Fruit fly (Drosophila melanogaster) whole organism, pupa: ENCODE data around the gene MBD-like.

ENCODE experiments used
- CG10348 ChIP-seq: fragments of 200-800 bp; sonication (Bioruptor generic); IDR thresholded peaks from 2 replicates; pipeline ENCODE4 v1.3.6; 2022; ENCODE audit warnings: missing biosample characterization, missing genetic modification characterization
- CG12605 ChIP-seq: fragments of 200-800 bp; sonication (Bioruptor generic); IDR thresholded peaks from 2 replicates; pipeline ENCODE4 v1.3.6; 2022; ENCODE audit warnings: missing biosample characterization, missing genetic modification characterization
- CG13204 ChIP-seq: fragments of 200-800 bp; sonication (Bioruptor generic); optimal IDR thresholded peaks from 2 replicates; lab custom pipeline; 2018; ENCODE audit warnings: missing biosample characterization, mild to moderate bottlenecking, missing genetic modification characterization, moderate library complexity
- CG14655 ChIP-seq: fragments of 200-800 bp; sonication (Bioruptor generic); optimal IDR thresholded peaks from 3 replicates; lab custom pipeline; 2017; ENCODE audit warnings: mild to moderate bottlenecking, missing biosample characterization, missing genetic modification reagents, missing genetic modification characterization
- CG15710 ChIP-seq: fragments of 200-800 bp; sonication (Bioruptor generic); optimal IDR thresholded peaks from 2 replicates; lab custom pipeline; 2018; ENCODE audit warnings: missing biosample characterization, mild to moderate bottlenecking, missing genetic modification characterization, moderate library complexity
- CG17806 ChIP-seq: fragments of 200-800 bp; sonication (Bioruptor generic); optimal IDR thresholded peaks from 2 replicates; lab custom pipeline; 2018; ENCODE audit warnings: missing biosample characterization, mild to moderate bottlenecking, missing genetic modification characterization, moderate library complexity
- CG32121 ChIP-seq: fragments of 200-800 bp; sonication (Bioruptor generic); IDR thresholded peaks from 2 replicates; pipeline ENCODE4 v1.3.6; 2022; ENCODE audit warnings: missing biosample characterization, missing genetic modification characterization
- CG34367 ChIP-seq: fragments of 200-800 bp; sonication (Bioruptor generic); optimal IDR thresholded peaks from 2 replicates; lab custom pipeline; 2018; ENCODE audit warnings: missing biosample characterization, mild to moderate bottlenecking, missing genetic modification characterization
- CG4496 ChIP-seq: fragments of 200-800 bp; sonication (Bioruptor generic); IDR thresholded peaks from 3 replicates; pipeline ENCODE4 v1.3.6; 2022; ENCODE audit warnings: missing biosample characterization, missing genetic modification characterization
- CG8159 ChIP-seq: fragments of 200-800 bp; sonication (Bioruptor generic); optimal IDR thresholded peaks from 3 replicates; lab custom pipeline; 2018; ENCODE audit warnings: missing biosample characterization, mild to moderate bottlenecking, missing genetic modification characterization, moderate library complexity
- CG8301 ChIP-seq: fragments of 200-800 bp; sonication (Bioruptor generic); optimal IDR thresholded peaks from 2 replicates; lab custom pipeline; 2018; ENCODE audit warnings: missing biosample characterization, mild to moderate bottlenecking, missing genetic modification characterization
- CG9948 ChIP-seq: fragments of 200-800 bp; sonication (Bioruptor generic); optimal IDR thresholded peaks from 2 replicates; lab custom pipeline; 2018; ENCODE audit warnings: missing biosample characterization, mild to moderate bottlenecking, missing genetic modification characterization, moderate library complexity
- D1 ChIP-seq: fragments of 200-800 bp; sonication (Bioruptor generic); optimal IDR thresholded peaks from 2 replicates; lab custom pipeline; 2018; ENCODE audit warnings: missing biosample characterization, mild to moderate bottlenecking, missing genetic modification characterization, moderate library complexity
- EcR ChIP-seq: fragments of 200-800 bp; sonication (Bioruptor generic); optimal IDR thresholded peaks from 3 replicates; lab custom pipeline; 2019; ENCODE audit warnings: missing biosample characterization, missing genetic modification characterization, mild to moderate bottlenecking, moderate library complexity, missing genetic modification reagents
- Ets98B ChIP-seq: fragments of 200-800 bp; sonication (Bioruptor generic); IDR thresholded peaks from 2 replicates; pipeline ENCODE4 v1.3.6; 2022; ENCODE audit warnings: missing biosample characterization, missing genetic modification characterization
- Pif1A ChIP-seq: fragments of 200-800 bp; sonication (Bioruptor generic); optimal IDR thresholded peaks from 3 replicates; lab custom pipeline; 2016; ENCODE audit warnings: missing biosample characterization, missing genetic modification characterization
- Pif1B ChIP-seq: fragments of 200-800 bp; sonication (Bioruptor generic); optimal IDR thresholded peaks from 3 replicates; lab custom pipeline; 2016; ENCODE audit warnings: missing biosample characterization, missing genetic modification characterization
- Snoo ChIP-seq: fragments of 200-800 bp; sonication (Bioruptor generic); optimal IDR thresholded peaks from 3 replicates; lab custom pipeline; 2017; ENCODE audit warnings: missing biosample characterization, mild to moderate bottlenecking, missing genetic modification characterization, inconsistent platforms
- fd96Ca ChIP-seq: fragments of 200-800 bp; sonication (Bioruptor generic); IDR thresholded peaks from 3 replicates; pipeline ENCODE4 v1.3.6; 2022; ENCODE audit warnings: missing biosample characterization, missing genetic modification characterization
- gl ChIP-seq: fragments of 200-800 bp; sonication (Bioruptor generic); optimal IDR thresholded peaks from 2 replicates; lab custom pipeline; 2018; ENCODE audit warnings: missing biosample characterization, mild to moderate bottlenecking, missing genetic modification characterization
- rn ChIP-seq: fragments of 200-800 bp; sonication (Bioruptor generic); IDR thresholded peaks from 2 replicates; pipeline ENCODE4 v1.3.6; 2022; ENCODE audit warnings: missing biosample characterization, missing genetic modification characterization

Gene MBD-like

DNA sequence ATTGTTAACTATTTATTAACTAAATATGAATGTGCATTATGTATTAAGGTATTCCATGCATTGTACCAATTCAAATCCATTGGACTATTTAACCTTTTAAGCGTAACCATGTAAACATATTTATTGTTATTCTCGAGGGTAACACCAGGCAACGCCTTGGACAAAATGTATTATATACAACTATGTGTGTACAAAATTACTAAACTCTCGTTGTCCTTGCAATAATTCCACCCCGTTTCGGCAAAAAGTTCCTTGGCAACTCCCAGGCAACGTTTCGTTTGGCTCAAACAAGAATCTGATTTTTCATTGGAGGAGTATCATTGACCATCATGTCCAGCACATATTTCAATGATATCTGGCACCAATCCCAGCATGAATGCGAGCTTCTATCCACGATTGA is 6.3 kb downstream of the MBD-like start, which contains the start of gene CG16789:
Gene CG16789 (plus strand): TSS at position 301 of the 400 bp plus-strand sequence.
- TF ChIP-seq Pif1B (GFP tag; lab: Kevin White, UChicago) (no peak), rn (no peak), CG10348 (no peak), D1 (tag; lab: Kevin White, UChicago) (no peak), CG8301 (no peak), CG34367 (no peak), CG13204 (GFP tag; lab: Kevin White, UChicago) (no peak), CG4496 (GFP tag; lab: Robert Waterston, UW) (no peak), CG14655 (GFP tag; lab: Kevin White, UChicago) (no peak), Pif1A (GFP tag; lab: Kevin White, UChicago) (no peak), EcR (GFP tag; lab: Kevin White, UChicago) (no peak), CG32121 (GFP tag; lab: Robert Waterston, UW) (no peak), CG15710 (tag; lab: Kevin White, UChicago) (no peak), CG8159 (tag; lab: Kevin White, UChicago) (no peak), Ets98B (GFP tag; lab: Robert Waterston, UW) (no peak), CG12605 (GFP tag; lab: Robert Waterston, UW) (no peak)

DNA sequence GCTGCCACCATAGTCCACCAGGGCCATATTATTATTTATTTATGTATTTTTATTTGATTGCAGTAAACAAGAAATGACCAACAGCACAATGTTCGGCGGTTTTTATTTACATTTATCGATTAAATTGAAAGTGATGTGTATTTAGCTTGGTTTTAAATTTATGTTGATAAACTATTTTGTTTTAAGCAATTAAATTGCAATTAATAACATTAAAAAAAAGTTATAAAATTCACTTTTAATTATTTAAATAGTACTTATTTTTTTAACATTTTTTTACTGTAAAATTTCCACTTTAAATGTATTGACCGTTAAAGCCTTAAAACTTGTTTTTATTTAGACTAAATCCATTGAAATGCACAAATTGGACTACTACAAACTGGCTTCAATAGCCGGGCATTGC is 10.6 kb downstream of the MBD-like start, which contains the start of gene CG16790:
Gene CG16790 (minus strand): TSS at position 101 of the 400 bp plus-strand sequence.
- TF ChIP-seq CG14655 (GFP tag; lab: Kevin White, UChicago) (no peak), CG9948 (tag; lab: Kevin White, UChicago) (no peak), Pif1A (GFP tag; lab: Kevin White, UChicago) (no peak), CG4496 (GFP tag; lab: Robert Waterston, UW) (no peak), EcR (GFP tag; lab: Kevin White, UChicago) (no peak), Ets98B (GFP tag; lab: Robert Waterston, UW) (no peak), CG34367 (no peak), Snoo (tag; lab: Kevin White, UChicago) (no peak), CG32121 (GFP tag; lab: Robert Waterston, UW) (no peak), CG10348 (no peak), rn (no peak), CG8159 (tag; lab: Kevin White, UChicago) (no peak), D1 (tag; lab: Kevin White, UChicago) (no peak), CG17806 (tag; lab: Kevin White, UChicago) (no peak), fd96Ca (no peak), CG13204 (GFP tag; lab: Kevin White, UChicago) (no peak)

DNA sequence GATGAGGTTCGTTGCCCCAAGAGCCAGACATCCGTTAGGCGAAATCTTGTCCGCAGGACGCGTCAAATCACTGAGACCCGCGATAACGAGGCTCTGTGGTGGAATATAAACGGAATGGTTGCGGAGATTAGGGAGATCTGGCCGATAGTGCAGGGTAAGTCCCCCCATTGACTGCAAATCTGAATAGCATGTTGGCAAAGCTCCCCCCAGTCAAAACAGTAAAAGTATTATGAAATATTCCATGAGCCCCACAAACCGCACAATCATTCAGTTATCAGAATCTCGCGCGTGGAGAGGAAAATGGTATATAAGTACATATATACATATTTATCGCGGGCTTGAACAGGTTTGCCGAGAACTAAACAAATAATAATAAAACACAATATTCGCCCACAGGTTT is 11.1 kb downstream of the MBD-like start:
- no peak for TF ChIP-seq gl (tag; lab: Kevin White, UChicago)
- TF ChIP-seq CG12605 (GFP tag; lab: Robert Waterston, UW), result no peak
- no peak for TF ChIP-seq CG8301
- peak; percentile 30 for TF ChIP-seq EcR (GFP tag; lab: Kevin White, UChicago)

DNA sequence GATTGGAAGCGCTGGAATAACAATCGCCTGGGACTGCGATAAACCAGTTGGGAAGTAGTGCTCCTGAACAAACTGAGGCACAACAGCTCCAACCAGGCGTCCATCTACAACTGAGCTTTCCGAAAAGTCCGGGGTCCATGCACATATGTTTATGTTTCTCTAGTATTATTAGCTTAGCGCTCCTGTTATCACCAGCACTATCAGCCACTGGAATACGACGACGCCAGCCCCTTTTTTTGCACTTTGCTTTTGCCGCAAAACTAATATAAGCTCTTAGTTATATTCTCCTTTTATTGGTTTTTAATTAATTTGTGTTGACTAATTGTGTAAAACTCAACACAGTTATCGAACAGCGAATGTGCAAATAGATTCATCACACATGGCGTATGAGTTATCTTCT is 12.0 kb downstream of the MBD-like start, which contains the start of gene CG9396:
Gene CG9396 (minus strand): TSS at position 101 of the 400 bp plus-strand sequence.
- TF ChIP-seq CG8301 (no peak), CG8159 (tag; lab: Kevin White, UChicago) (no peak), CG34367 (no peak), EcR (GFP tag; lab: Kevin White, UChicago) (no peak), rn (no peak), CG17806 (tag; lab: Kevin White, UChicago) (no peak), CG13204 (GFP tag; lab: Kevin White, UChicago) (no peak), Snoo (tag; lab: Kevin White, UChicago) (no peak), CG12605 (GFP tag; lab: Robert Waterston, UW) (no peak), CG10348 (no peak), Ets98B (GFP tag; lab: Robert Waterston, UW) (no peak), CG15710 (tag; lab: Kevin White, UChicago) (no peak), Pif1B (GFP tag; lab: Kevin White, UChicago) (no peak), CG4496 (GFP tag; lab: Robert Waterston, UW) (no peak)

DNA sequence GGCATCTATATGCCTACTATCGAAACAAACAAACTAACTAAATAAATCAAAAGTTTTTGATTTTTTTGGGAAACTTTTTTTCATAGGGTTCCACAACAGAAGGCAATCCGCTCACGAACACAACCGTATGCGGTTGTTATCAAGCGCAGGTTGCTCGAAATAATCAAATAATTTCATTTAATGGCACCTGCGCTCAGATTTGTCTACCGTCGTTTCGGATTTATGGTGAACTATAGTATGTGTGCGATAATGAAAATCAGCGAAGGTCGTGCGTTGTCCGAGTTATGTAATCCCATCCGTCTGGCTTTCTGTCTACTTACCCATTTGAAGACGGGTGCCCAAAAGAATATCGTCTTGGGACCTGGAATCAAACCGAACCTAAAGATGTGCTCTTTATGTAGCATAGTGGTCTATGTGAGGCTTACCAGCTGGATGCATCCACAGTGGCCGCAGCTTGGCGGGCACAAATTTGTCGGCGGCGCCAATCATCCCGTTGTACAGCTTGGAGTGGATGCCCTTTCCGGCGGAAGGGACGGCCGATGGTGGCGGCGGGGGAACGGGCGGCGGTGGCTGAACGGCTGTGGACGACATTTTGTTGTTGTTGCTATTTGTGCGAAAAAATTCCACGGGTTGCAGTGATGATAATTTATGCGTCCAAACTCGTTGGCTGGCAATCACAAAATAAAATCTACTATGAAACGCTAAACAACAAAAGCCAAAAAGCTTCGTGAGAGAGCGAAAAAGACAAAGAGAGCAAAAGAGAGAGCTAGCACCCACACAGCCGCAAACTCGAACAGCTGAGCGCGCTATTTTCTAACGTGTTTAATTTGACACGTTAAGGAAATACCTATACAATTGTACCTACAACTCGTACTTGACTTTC is 13.6 kb downstream of the MBD-like start:
- TF ChIP-seq CG34367 (no peak), CG4496 (GFP tag; lab: Robert Waterston, UW) (no peak), D1 (tag; lab: Kevin White, UChicago) (no peak), CG10348 (no peak), Snoo (tag; lab: Kevin White, UChicago) (no peak), rn (no peak), CG8301 (no peak), CG32121 (GFP tag; lab: Robert Waterston, UW) (no peak), CG14655 (GFP tag; lab: Kevin White, UChicago) (no peak), EcR (GFP tag; lab: Kevin White, UChicago) (no peak), CG12605 (GFP tag; lab: Robert Waterston, UW) (no peak; the same call in 1 of the 2 replicates)
